Fruit fly (Drosophila melanogaster): ENCODE measurements around the gene CG4829.

- TF ChIP-seq ttk (optimal IDR thresholded peaks at IDR 0.05) (no peak), Myc (optimal IDR thresholded peaks at IDR 0.05) (no peak)
Measured at dm6 chrX:16839905-16840304, 28.4 kb downstream of the CG4829 start.
